Fruit fly (Drosophila melanogaster): ENCODE data around the gene CG5199.

- TF ChIP-seq cnc (optimal IDR thresholded peaks at IDR 0.05), result no peak
- TF ChIP-seq Clk (GFP tag; optimal IDR thresholded peaks at IDR 0.05), result no peak
- no peak for TF ChIP-seq kay (GFP tag; ENCODE audit: borderline replicate concordance)
These were observed 45.5 kb upstream of the CG5199 start for dm6 chr3L:20498204-20498603.
